Fruit fly (Drosophila melanogaster) whole organism, pupa: ENCODE results near the gene RPA3.

Source experiments
- CG10348 ChIP-seq: fragments of 200-800 bp; sonication (Bioruptor generic); IDR thresholded peaks from 2 replicates; pipeline ENCODE4 v1.3.6; 2022; ENCODE audit warnings: missing biosample characterization, missing genetic modification characterization
- CG12605 ChIP-seq: fragments of 200-800 bp; sonication (Bioruptor generic); IDR thresholded peaks from 2 replicates; pipeline ENCODE4 v1.3.6; 2022; ENCODE audit warnings: missing biosample characterization, missing genetic modification characterization
- CG13204 ChIP-seq: fragments of 200-800 bp; sonication (Bioruptor generic); optimal IDR thresholded peaks from 2 replicates; lab custom pipeline; 2018; ENCODE audit warnings: missing biosample characterization, mild to moderate bottlenecking, missing genetic modification characterization, moderate library complexity
- CG14655 ChIP-seq: fragments of 200-800 bp; sonication (Bioruptor generic); optimal IDR thresholded peaks from 3 replicates; lab custom pipeline; 2017; ENCODE audit warnings: mild to moderate bottlenecking, missing biosample characterization, missing genetic modification reagents, missing genetic modification characterization
- CG15710 ChIP-seq: fragments of 200-800 bp; sonication (Bioruptor generic); optimal IDR thresholded peaks from 2 replicates; lab custom pipeline; 2018; ENCODE audit warnings: missing biosample characterization, mild to moderate bottlenecking, missing genetic modification characterization, moderate library complexity
- CG17806 ChIP-seq: fragments of 200-800 bp; sonication (Bioruptor generic); optimal IDR thresholded peaks from 2 replicates; lab custom pipeline; 2018; ENCODE audit warnings: missing biosample characterization, mild to moderate bottlenecking, missing genetic modification characterization, moderate library complexity
- CG32121 ChIP-seq: fragments of 200-800 bp; sonication (Bioruptor generic); IDR thresholded peaks from 2 replicates; pipeline ENCODE4 v1.3.6; 2022; ENCODE audit warnings: missing biosample characterization, missing genetic modification characterization
- CG34367 ChIP-seq: fragments of 200-800 bp; sonication (Bioruptor generic); optimal IDR thresholded peaks from 2 replicates; lab custom pipeline; 2018; ENCODE audit warnings: missing biosample characterization, mild to moderate bottlenecking, missing genetic modification characterization
- CG4496 ChIP-seq: fragments of 200-800 bp; sonication (Bioruptor generic); IDR thresholded peaks from 3 replicates; pipeline ENCODE4 v1.3.6; 2022; ENCODE audit warnings: missing biosample characterization, missing genetic modification characterization
- CG8159 ChIP-seq: fragments of 200-800 bp; sonication (Bioruptor generic); optimal IDR thresholded peaks from 3 replicates; lab custom pipeline; 2018; ENCODE audit warnings: missing biosample characterization, mild to moderate bottlenecking, missing genetic modification characterization, moderate library complexity
- CG8301 ChIP-seq: fragments of 200-800 bp; sonication (Bioruptor generic); optimal IDR thresholded peaks from 2 replicates; lab custom pipeline; 2018; ENCODE audit warnings: missing biosample characterization, mild to moderate bottlenecking, missing genetic modification characterization
- CG9948 ChIP-seq: fragments of 200-800 bp; sonication (Bioruptor generic); optimal IDR thresholded peaks from 2 replicates; lab custom pipeline; 2018; ENCODE audit warnings: missing biosample characterization, mild to moderate bottlenecking, missing genetic modification characterization, moderate library complexity
- D1 ChIP-seq: fragments of 200-800 bp; sonication (Bioruptor generic); optimal IDR thresholded peaks from 2 replicates; lab custom pipeline; 2018; ENCODE audit warnings: missing biosample characterization, mild to moderate bottlenecking, missing genetic modification characterization, moderate library complexity
- EcR ChIP-seq: fragments of 200-800 bp; sonication (Bioruptor generic); optimal IDR thresholded peaks from 3 replicates; lab custom pipeline; 2019; ENCODE audit warnings: missing biosample characterization, missing genetic modification characterization, mild to moderate bottlenecking, moderate library complexity, missing genetic modification reagents
- Ets98B ChIP-seq: fragments of 200-800 bp; sonication (Bioruptor generic); IDR thresholded peaks from 2 replicates; pipeline ENCODE4 v1.3.6; 2022; ENCODE audit warnings: missing biosample characterization, missing genetic modification characterization
- Pif1A ChIP-seq: fragments of 200-800 bp; sonication (Bioruptor generic); optimal IDR thresholded peaks from 3 replicates; lab custom pipeline; 2016; ENCODE audit warnings: missing biosample characterization, missing genetic modification characterization
- Pif1B ChIP-seq: fragments of 200-800 bp; sonication (Bioruptor generic); optimal IDR thresholded peaks from 3 replicates; lab custom pipeline; 2016; ENCODE audit warnings: missing biosample characterization, missing genetic modification characterization
- Snoo ChIP-seq: fragments of 200-800 bp; sonication (Bioruptor generic); optimal IDR thresholded peaks from 3 replicates; lab custom pipeline; 2017; ENCODE audit warnings: missing biosample characterization, mild to moderate bottlenecking, missing genetic modification characterization, inconsistent platforms
- fd96Ca ChIP-seq: fragments of 200-800 bp; sonication (Bioruptor generic); IDR thresholded peaks from 3 replicates; pipeline ENCODE4 v1.3.6; 2022; ENCODE audit warnings: missing biosample characterization, missing genetic modification characterization
- gl ChIP-seq: fragments of 200-800 bp; sonication (Bioruptor generic); optimal IDR thresholded peaks from 2 replicates; lab custom pipeline; 2018; ENCODE audit warnings: missing biosample characterization, mild to moderate bottlenecking, missing genetic modification characterization
- rn ChIP-seq: fragments of 200-800 bp; sonication (Bioruptor generic); IDR thresholded peaks from 2 replicates; pipeline ENCODE4 v1.3.6; 2022; ENCODE audit warnings: missing biosample characterization, missing genetic modification characterization

RPA3 gene

dm6 chrX:11658181-11658842, 42.7 kb upstream of the RPA3 start:
- peak; percentile 64 for TF ChIP-seq CG17806
- TF ChIP-seq CG8301 (tag; lab: Kevin White, UChicago): peak; percentile 62
- TF ChIP-seq fd96Ca (GFP tag; lab: Robert Waterston, UW): no peak
- peak; percentile 34; the same call in 1 of the 2 replicates for TF ChIP-seq Ets98B (GFP tag; lab: Robert Waterston, UW)
- TF ChIP-seq CG13204: no peak
- TF ChIP-seq Pif1A (GFP tag; lab: Kevin White, UChicago): peak; percentile 35
- TF ChIP-seq CG12605 (GFP tag; lab: Robert Waterston, UW): no peak
- TF ChIP-seq rn: no peak
- TF ChIP-seq CG8159: peak; percentile 73
- no peak for TF ChIP-seq gl
- TF ChIP-seq CG9948 (tag; lab: Kevin White, UChicago): peak; percentile 75
- TF ChIP-seq CG14655 (GFP tag; lab: Kevin White, UChicago): peak; percentile 72
- TF ChIP-seq CG32121: 0 out of 2 replicates have a peak, but pooled peaks have one; percentile 37
- peak; percentile 34 for TF ChIP-seq CG34367 (tag; lab: Kevin White, UChicago)
- TF ChIP-seq CG10348: no peak
- TF ChIP-seq D1 (tag; lab: Kevin White, UChicago): no peak
- TF ChIP-seq EcR (GFP tag; lab: Kevin White, UChicago): no peak
- TF ChIP-seq CG15710 (tag; lab: Kevin White, UChicago): peak; percentile 62
- peak; percentile 16 for TF ChIP-seq Pif1B (GFP tag; lab: Kevin White, UChicago)
- peak; percentile 23 for TF ChIP-seq Snoo (tag; lab: Kevin White, UChicago)
- peak; percentile 54; the same call in 1 of the 3 replicates for TF ChIP-seq CG4496 (GFP tag; lab: Robert Waterston, UW)

- TF ChIP-seq CG17806: peak; percentile 74
- peak; percentile 74 for TF ChIP-seq CG8301 (tag; lab: Kevin White, UChicago)
- no peak for TF ChIP-seq CG10348
- TF ChIP-seq Ets98B (GFP tag; lab: Robert Waterston, UW): peak; percentile 51
- TF ChIP-seq gl: peak; percentile 10
- TF ChIP-seq CG34367 (tag; lab: Kevin White, UChicago): peak; percentile 48
- TF ChIP-seq CG9948 (tag; lab: Kevin White, UChicago): peak; percentile 78
- peak; percentile 60 for TF ChIP-seq Pif1A (GFP tag; lab: Kevin White, UChicago)
- TF ChIP-seq EcR (GFP tag; lab: Kevin White, UChicago): no peak
- peak; percentile 74 for TF ChIP-seq CG14655 (GFP tag; lab: Kevin White, UChicago)
- TF ChIP-seq CG4496 (GFP tag; lab: Robert Waterston, UW): peak; percentile 70
- peak; percentile 55; the same call in 1 of the 2 replicates for TF ChIP-seq CG32121
- TF ChIP-seq CG15710 (tag; lab: Kevin White, UChicago): peak; percentile 65
- peak; percentile 29; the same call in 1 of the 2 replicates for TF ChIP-seq rn
- 0 out of 3 replicates have a peak, but pooled peaks have one; percentile 26 for TF ChIP-seq fd96Ca (GFP tag; lab: Robert Waterston, UW)
- TF ChIP-seq D1 (tag; lab: Kevin White, UChicago): peak; percentile 26
- peak; percentile 70 for TF ChIP-seq CG12605 (GFP tag; lab: Robert Waterston, UW)
- no peak for TF ChIP-seq CG13204
- TF ChIP-seq Pif1B (GFP tag; lab: Kevin White, UChicago): peak; percentile 31
- no peak for TF ChIP-seq Snoo (tag; lab: Kevin White, UChicago)
- TF ChIP-seq CG8159: peak; percentile 75
Observed at dm6 chrX:11657140-11657539, 41.5 kb upstream of the RPA3 start.

- peak; percentile 15 for TF ChIP-seq CG8159
- TF ChIP-seq rn: no peak
- TF ChIP-seq CG34367 (tag; lab: Kevin White, UChicago): peak; percentile 12
- no peak for TF ChIP-seq EcR (GFP tag; lab: Kevin White, UChicago)
- TF ChIP-seq CG9948 (tag; lab: Kevin White, UChicago): peak; percentile 22
- TF ChIP-seq CG14655 (GFP tag; lab: Kevin White, UChicago): peak; percentile 62
- no peak for TF ChIP-seq CG13204
- peak; percentile 20 for TF ChIP-seq Pif1A (GFP tag; lab: Kevin White, UChicago)
- no peak for TF ChIP-seq CG10348
- no peak for TF ChIP-seq Snoo (tag; lab: Kevin White, UChicago)
- no peak for TF ChIP-seq Pif1B (GFP tag; lab: Kevin White, UChicago)
- no peak for TF ChIP-seq D1 (tag; lab: Kevin White, UChicago)
- peak; percentile 67 for TF ChIP-seq CG32121
- TF ChIP-seq CG15710 (tag; lab: Kevin White, UChicago): no peak
- peak; percentile 72 for TF ChIP-seq Ets98B (GFP tag; lab: Robert Waterston, UW)
- peak; percentile 48; the same call in 1 of the 2 replicates for TF ChIP-seq CG12605 (GFP tag; lab: Robert Waterston, UW)
- TF ChIP-seq fd96Ca (GFP tag; lab: Robert Waterston, UW): peak; percentile 80
- peak; percentile 20 for TF ChIP-seq CG17806
- TF ChIP-seq CG8301 (tag; lab: Kevin White, UChicago): peak; percentile 62
- no peak for TF ChIP-seq gl
- TF ChIP-seq CG4496 (GFP tag; lab: Robert Waterston, UW): peak; percentile 81
- TF ChIP-seq, all 21 proteins: peak for 12
Observed at dm6 chrX:11652991-11653390, 37.4 kb upstream of the RPA3 start.

dm6 chrX:11651420-11651819, 35.8 kb upstream of the RPA3 start:
- peak; percentile 34 for TF ChIP-seq CG14655 (GFP tag; lab: Kevin White, UChicago)
- TF ChIP-seq CG8159: peak; percentile 24
- no peak for TF ChIP-seq EcR (GFP tag; lab: Kevin White, UChicago)
- TF ChIP-seq CG8301 (tag; lab: Kevin White, UChicago): peak; percentile 20
- TF ChIP-seq CG10348: no peak
- TF ChIP-seq Snoo (tag; lab: Kevin White, UChicago): no peak
- no peak for TF ChIP-seq CG13204
- no peak for TF ChIP-seq CG32121
- peak; percentile 8 for TF ChIP-seq CG9948 (tag; lab: Kevin White, UChicago)
- TF ChIP-seq Pif1B (GFP tag; lab: Kevin White, UChicago): no peak
- no peak for TF ChIP-seq D1 (tag; lab: Kevin White, UChicago)
- TF ChIP-seq CG15710 (tag; lab: Kevin White, UChicago): peak; percentile 20
- TF ChIP-seq gl: no peak
- TF ChIP-seq CG17806: peak; percentile 11
- TF ChIP-seq CG12605 (GFP tag; lab: Robert Waterston, UW): no peak
- TF ChIP-seq rn: no peak
- 0 out of 3 replicates have a peak, but pooled peaks have one; percentile 18 for TF ChIP-seq fd96Ca (GFP tag; lab: Robert Waterston, UW)
- TF ChIP-seq CG4496 (GFP tag; lab: Robert Waterston, UW): no peak
- no peak for TF ChIP-seq Ets98B (GFP tag; lab: Robert Waterston, UW)
- no peak for TF ChIP-seq Pif1A (GFP tag; lab: Kevin White, UChicago)
- TF ChIP-seq, all 21 proteins: peak for 7
